Worm (Caenorhabditis elegans) whole organism, L3 larva: ENCODE results near the gene srx-98.

Experiments
- R02D3.7 ChIP-seq: fragments of 150-350 bp; optimal IDR thresholded peaks from 2 replicates; lab custom pipeline; 2014; ENCODE audit warnings: missing biosample characterization, missing genetic modification characterization
- ZK546.5 ChIP-seq: sonication (generic microtip); optimal IDR thresholded peaks from 2 replicates; lab custom pipeline; 2017; ENCODE audit warnings: missing biosample characterization, missing genetic modification characterization
- aly-2 ChIP-seq: fragments of 150-350 bp; optimal IDR thresholded peaks from 2 replicates; lab custom pipeline; 2014; ENCODE audit warnings: missing biosample characterization, missing genetic modification characterization
- ceh-16 ChIP-seq: sonication (generic microtip); optimal IDR thresholded peaks from 2 replicates; lab custom pipeline; 2017; ENCODE audit warnings: missing biosample characterization, missing genetic modification characterization
- ceh-28 ChIP-seq: fragments of 150-350 bp; optimal IDR thresholded peaks from 2 replicates; lab custom pipeline; 2014; ENCODE audit warnings: missing biosample characterization, missing genetic modification reagents, missing genetic modification characterization
- ceh-82 ChIP-seq: fragments of 150-350 bp; optimal IDR thresholded peaks from 2 replicates; lab custom pipeline; 2014; ENCODE audit warnings: missing biosample characterization, missing genetic modification characterization
- ceh-9 ChIP-seq: sonication (generic microtip); optimal IDR thresholded peaks from 2 replicates; lab custom pipeline; 2018; ENCODE audit warnings: missing biosample characterization, missing genetic modification characterization
- egl-27 ChIP-seq: sonication (generic microtip); optimal IDR thresholded peaks from 4 replicates; lab custom pipeline; 2017; ENCODE audit warnings: missing biosample characterization, missing genetic modification reagents, missing genetic modification characterization
- elt-1 ChIP-seq: fragments of 150-350 bp; optimal IDR thresholded peaks from 2 replicates; lab custom pipeline; 2014; ENCODE audit warnings: missing biosample characterization, missing genetic modification characterization
- elt-2 ChIP-seq: sonication (generic microtip); optimal IDR thresholded peaks from 2 replicates; lab custom pipeline; 2016; ENCODE audit warnings: missing genetic modification reagents, mild to moderate bottlenecking, missing genetic modification characterization, missing compliant biosample characterization
- elt-3 ChIP-seq, 3 experiments: fragments of 150-350 bp in 1 of 3; sonication (generic microtip) in 2 of 3; optimal IDR thresholded peaks; 2 replicates in 2 of 3; 4 replicates in 1 of 3; lab custom pipeline; 2014 to 2017; ENCODE audit warnings: missing biosample characterization in 3 of 3, missing genetic modification characterization in 3 of 3
- eor-1 ChIP-seq, 2 experiments: fragments of 150-350 bp; optimal IDR thresholded peaks; 2 replicates each; lab custom pipeline; 2014 to 2018; ENCODE audit warnings: missing biosample characterization in 2 of 2, missing genetic modification characterization in 2 of 2
- fkh-10 ChIP-seq: sonication (generic microtip); optimal IDR thresholded peaks from 2 replicates; lab custom pipeline; 2017; ENCODE audit warnings: missing biosample characterization, missing genetic modification reagents, missing genetic modification characterization
- fos-1 ChIP-seq: fragments of 150-350 bp; optimal IDR thresholded peaks from 2 replicates; lab custom pipeline; 2014; ENCODE audit warnings: missing biosample characterization, missing genetic modification characterization
- jun-1 ChIP-seq: fragments of 150-350 bp; optimal IDR thresholded peaks from 2 replicates; lab custom pipeline; 2014; ENCODE audit warnings: missing biosample characterization, missing genetic modification reagents, missing genetic modification characterization
- lin-15B ChIP-seq: fragments of 150-350 bp; optimal IDR thresholded peaks from 2 replicates; lab custom pipeline; 2014; ENCODE audit warnings: missing biosample characterization, missing genetic modification characterization
- lin-39 ChIP-seq: fragments of 150-350 bp; optimal IDR thresholded peaks from 2 replicates; lab custom pipeline; 2018; ENCODE audit warnings: missing biosample characterization, missing genetic modification reagents, missing genetic modification characterization
- lsy-12 ChIP-seq: sonication (generic microtip); optimal IDR thresholded peaks from 2 replicates; lab custom pipeline; 2016; ENCODE audit warnings: mild to moderate bottlenecking, missing genetic modification characterization, missing compliant biosample characterization
- mdl-1 ChIP-seq: fragments of 150-350 bp; optimal IDR thresholded peaks from 2 replicates; lab custom pipeline; 2014; ENCODE audit warnings: missing biosample characterization, missing genetic modification characterization
- mml-1 ChIP-seq: fragments of 150-350 bp; sonication (generic microtip); optimal IDR thresholded peaks from 3 replicates; lab custom pipeline; 2014; ENCODE audit warnings: missing biosample characterization, missing genetic modification characterization
- nfya-1 ChIP-seq: sonication (generic microtip); optimal IDR thresholded peaks from 2 replicates; lab custom pipeline; 2017; ENCODE audit warnings: missing genetic modification characterization, mild to moderate bottlenecking, missing compliant biosample characterization, antibody characterized with exemption, moderate library complexity; ENCODE audit not compliant: insufficient read depth
- nhr-11 ChIP-seq: fragments of 150-350 bp; optimal IDR thresholded peaks from 2 replicates; lab custom pipeline; 2014; ENCODE audit warnings: missing biosample characterization, missing genetic modification characterization
- nhr-23 ChIP-seq: fragments of 150-350 bp; optimal IDR thresholded peaks from 2 replicates; lab custom pipeline; 2014; ENCODE audit warnings: missing biosample characterization, missing genetic modification reagents, missing genetic modification characterization
- nhr-237 ChIP-seq: fragments of 150-350 bp; optimal IDR thresholded peaks from 2 replicates; lab custom pipeline; 2014; ENCODE audit warnings: missing biosample characterization, missing genetic modification characterization
- nhr-25 ChIP-seq: sonication (generic microtip); optimal IDR thresholded peaks from 2 replicates; lab custom pipeline; 2017; ENCODE audit warnings: missing biosample characterization, missing genetic modification characterization
- nhr-28 ChIP-seq: fragments of 150-350 bp; optimal IDR thresholded peaks from 2 replicates; lab custom pipeline; 2014; ENCODE audit warnings: missing biosample characterization, missing genetic modification characterization
- nhr-43 ChIP-seq: sonication (generic microtip); optimal IDR thresholded peaks from 2 replicates; lab custom pipeline; 2016; ENCODE audit warnings: mild to moderate bottlenecking, missing genetic modification characterization, missing compliant biosample characterization; ENCODE audit not compliant: poor library complexity, severe bottlenecking
- nhr-76 ChIP-seq: fragments of 150-350 bp; sonication (generic microtip); optimal IDR thresholded peaks from 5 replicates; lab custom pipeline; 2014; ENCODE audit warnings: missing biosample characterization, missing genetic modification characterization
- pha-4 ChIP-seq: fragments of 150-350 bp; optimal IDR thresholded peaks from 2 replicates; lab custom pipeline; 2014; ENCODE audit warnings: missing biosample characterization, missing genetic modification reagents, missing genetic modification characterization
- pqm-1 ChIP-seq: fragments of 150-350 bp; optimal IDR thresholded peaks from 2 replicates; lab custom pipeline; 2017; ENCODE audit warnings: missing biosample characterization, missing genetic modification characterization, inconsistent platforms
- sea-2 ChIP-seq: fragments of 150-350 bp; sonication (generic microtip); optimal IDR thresholded peaks from 4 replicates; lab custom pipeline; 2014; ENCODE audit warnings: missing biosample characterization, missing genetic modification reagents, missing genetic modification characterization
- tbx-2 ChIP-seq: sonication (generic microtip); optimal IDR thresholded peaks from 2 replicates; lab custom pipeline; 2016; ENCODE audit warnings: mild to moderate bottlenecking, missing genetic modification characterization, missing compliant biosample characterization
- unc-39 ChIP-seq: sonication (generic microtip); optimal IDR thresholded peaks from 4 replicates; lab custom pipeline; 2017; ENCODE audit warnings: missing biosample characterization, missing genetic modification characterization
- unc-62 ChIP-seq: fragments of 150-350 bp; sonication (generic microtip); optimal IDR thresholded peaks from 4 replicates; lab custom pipeline; 2014; ENCODE audit warnings: missing biosample characterization, missing genetic modification reagents, missing genetic modification characterization
- zag-1 ChIP-seq: fragments of 150-350 bp; optimal IDR thresholded peaks from 2 replicates; lab custom pipeline; 2014; ENCODE audit warnings: missing biosample characterization, missing genetic modification characterization
- ztf-11 ChIP-seq: fragments of 150-350 bp; optimal IDR thresholded peaks from 2 replicates; lab custom pipeline; 2014; ENCODE audit warnings: missing biosample characterization, missing genetic modification characterization

Gene srx-98

ce11 chrII:3709255-3709654 is 38.4 kb upstream of the srx-98 start, which contains the start of gene srx-110:
TSS of gene srx-110 (plus strand) at chrII:3709555.
- no peak for TF ChIP-seq nhr-237 (tag; lab: Kevin White, UChicago)
- no peak for TF ChIP-seq nhr-28 (tag; lab: Kevin White, UChicago)
- no peak for TF ChIP-seq nhr-23 (tag; lab: Kevin White, UChicago)
- no peak for TF ChIP-seq unc-62 (GFP tag; lab: Kevin White, UChicago)
- TF ChIP-seq lin-39 (tag; lab: Kevin White, UChicago), result no peak
- TF ChIP-seq nfya-1 (tag; lab: Kevin White, UChicago), result no peak
- TF ChIP-seq eor-1 (tag; optimal IDR thresholded peaks at IDR 0.05; lab: Kevin White, UChicago), result no peak
- TF ChIP-seq ceh-82 (tag; lab: Kevin White, UChicago), result no peak
- TF ChIP-seq elt-1 (tag; lab: Kevin White, UChicago), result no peak
- TF ChIP-seq tbx-2 (tag; lab: Kevin White, UChicago), result no peak
- no peak for TF ChIP-seq elt-3 (tag; optimal IDR thresholded peaks at IDR 0.05; lab: Kevin White, UChicago)
- TF ChIP-seq lsy-12 (tag; lab: Kevin White, UChicago), result no peak
- TF ChIP-seq fkh-10 (GFP tag; lab: Kevin White, UChicago), result no peak
- TF ChIP-seq egl-27, result no peak
- no peak for TF ChIP-seq ztf-11 (tag; lab: Kevin White, UChicago)
- TF ChIP-seq R02D3.7, result no peak

ce11 chrII:3705320-3705719 is 34.5 kb upstream of the srx-98 start, which contains the start of gene srx-108:
TSS of gene srx-108 (plus strand) at chrII:3705620.
- TF ChIP-seq elt-1 (tag; lab: Kevin White, UChicago) (no peak), ceh-9 (no peak), ceh-28 (no peak), nhr-11 (tag; lab: Kevin White, UChicago) (no peak)

ce11 chrII:3701305-3701704 is 30.4 kb upstream of the srx-98 start, which contains the start of gene srx-105:
TSS of gene srx-105 (minus strand) at chrII:3701405.
- TF ChIP-seq mml-1 (tag; lab: Kevin White, UChicago) (no peak), nhr-237 (tag; lab: Kevin White, UChicago) (no peak), pqm-1 (no peak)

- TF ChIP-seq fkh-10 (GFP tag; lab: Kevin White, UChicago), result no peak
- TF ChIP-seq unc-62 (GFP tag; lab: Kevin White, UChicago), result no peak
- no peak for TF ChIP-seq ceh-16
- TF ChIP-seq, all 47 proteins: peak for 0
Measured at ce11 chrII:3699591-3699990, 28.7 kb upstream of the srx-98 start, which contains the start of gene srx-104. TSS of gene srx-104 (minus strand) at chrII:3699691.

- TF ChIP-seq elt-2 (tag; lab: Kevin White, UChicago) (no peak), ZK546.5 (no peak), ceh-28 (no peak), nhr-23 (tag; lab: Kevin White, UChicago) (no peak), nhr-25 (tag; lab: Kevin White, UChicago) (no peak), lin-39 (tag; lab: Kevin White, UChicago) (no peak)
Measured at ce11 chrII:3694664-3695063, 23.8 kb upstream of the srx-98 start, which contains the start of gene srx-102. TSS of gene srx-102 (minus strand) at chrII:3694764.

- no peak for TF ChIP-seq tbx-2 (tag; lab: Kevin White, UChicago)
- no peak for TF ChIP-seq elt-2 (tag; lab: Kevin White, UChicago)
- no peak for TF ChIP-seq unc-39 (tag; lab: Kevin White, UChicago)
- TF ChIP-seq unc-62 (GFP tag; lab: Kevin White, UChicago), result no peak
- no peak for TF ChIP-seq nhr-76 (tag; lab: Kevin White, UChicago)
Measured at ce11 chrII:3690646-3691045, 19.8 kb upstream of the srx-98 start, which contains the start of gene srx-101. TSS of gene srx-101 (minus strand) at chrII:3690746.

- no peak for TF ChIP-seq nfya-1 (tag; lab: Kevin White, UChicago)
- no peak for TF ChIP-seq ceh-82 (tag; lab: Kevin White, UChicago)
- no peak for TF ChIP-seq egl-27
- no peak for TF ChIP-seq nhr-43 (tag; lab: Kevin White, UChicago)
- TF ChIP-seq mml-1 (tag; lab: Kevin White, UChicago), result no peak
- TF ChIP-seq unc-39 (tag; lab: Kevin White, UChicago), result no peak
- TF ChIP-seq ZK546.5, result no peak
- TF ChIP-seq fos-1 (tag; lab: Kevin White, UChicago), result no peak
- TF ChIP-seq aly-2 (tag; lab: Kevin White, UChicago), result no peak
- TF ChIP-seq pqm-1, result no peak
- no peak for TF ChIP-seq zag-1 (tag; lab: Kevin White, UChicago)
- no peak for TF ChIP-seq pha-4 (tag; lab: Kevin White, UChicago)
- no peak for TF ChIP-seq nhr-237 (tag; lab: Kevin White, UChicago)
- TF ChIP-seq mdl-1 (tag; lab: Kevin White, UChicago), result no peak
- no peak for TF ChIP-seq lsy-12 (tag; lab: Kevin White, UChicago)
- no peak for TF ChIP-seq jun-1
- no peak for TF ChIP-seq sea-2 (GFP tag; lab: Kevin White, UChicago)
- TF ChIP-seq nhr-11 (tag; lab: Kevin White, UChicago), result no peak
- TF ChIP-seq lin-15B (tag; lab: Kevin White, UChicago), result no peak
- TF ChIP-seq R02D3.7, result no peak
- TF ChIP-seq, all 47 proteins: peak for 0
Measured at ce11 chrII:3688333-3688732, 17.5 kb upstream of the srx-98 start, which contains the start of gene ifas-1. TSS of gene ifas-1 (minus strand) at chrII:3688719.
